Fruit fly (Drosophila melanogaster) whole organism, embryonic: ENCODE measurements around the gene Mical.

Source experiments
- CG11504 ChIP-seq: fragments of 200-800 bp; sonication (Bioruptor generic); optimal IDR thresholded peaks from 3 replicates; lab custom pipeline; 2019; ENCODE audit warnings: missing biosample characterization, mild to moderate bottlenecking, missing genetic modification characterization, moderate library complexity
- CG12071 ChIP-seq: fragments of 200-800 bp; sonication (Bioruptor generic); optimal IDR thresholded peaks from 3 replicates; lab custom pipeline; 2018; ENCODE audit warnings: missing biosample characterization, mild to moderate bottlenecking, missing genetic modification characterization
- CG13424 ChIP-seq: fragments of 200-800 bp; sonication (Bioruptor generic); optimal IDR thresholded peaks from 2 replicates; lab custom pipeline; 2019; ENCODE audit warnings: missing biosample characterization, mild to moderate bottlenecking, missing genetic modification characterization, moderate library complexity
- CG14441 ChIP-seq: fragments of 200-800 bp; sonication (Bioruptor generic); IDR thresholded peaks from 2 replicates; pipeline ENCODE4 v1.3.6; 2022; ENCODE audit warnings: missing biosample characterization, missing genetic modification characterization
- CG15269 ChIP-seq: fragments of 200-800 bp; sonication (Bioruptor generic); optimal IDR thresholded peaks from 2 replicates; lab custom pipeline; 2018; ENCODE audit warnings: missing biosample characterization, mild to moderate bottlenecking, missing genetic modification characterization, moderate library complexity
- CG31365 ChIP-seq: fragments of 200-800 bp; sonication (Bioruptor generic); optimal IDR thresholded peaks from 2 replicates; lab custom pipeline; 2018; ENCODE audit warnings: missing biosample characterization, mild to moderate bottlenecking, missing genetic modification characterization
- CG3163 ChIP-seq: fragments of 200-800 bp; sonication (Bioruptor generic); optimal IDR thresholded peaks from 3 replicates; lab custom pipeline; 2016; ENCODE audit warnings: missing biosample characterization, missing genetic modification characterization
- CG7987 ChIP-seq: fragments of 200-800 bp; sonication (Bioruptor generic); optimal IDR thresholded peaks from 2 replicates; lab custom pipeline; 2018; ENCODE audit warnings: missing biosample characterization, mild to moderate bottlenecking, missing genetic modification characterization, moderate library complexity
- CG8281 ChIP-seq: fragments of 200-800 bp; sonication (Bioruptor generic); optimal IDR thresholded peaks from 2 replicates; lab custom pipeline; 2018; ENCODE audit warnings: missing biosample characterization, mild to moderate bottlenecking, missing genetic modification characterization, moderate library complexity
- D19A ChIP-seq: fragments of 200-800 bp; optimal IDR thresholded peaks from 3 replicates; lab custom pipeline; 2019; ENCODE audit warnings: missing biosample characterization, mild to moderate bottlenecking, missing genetic modification characterization, moderate library complexity
- Dad ChIP-seq: fragments of 200-800 bp; sonication (Bioruptor generic); optimal IDR thresholded peaks from 3 replicates; lab custom pipeline; 2016; ENCODE audit warnings: missing biosample characterization, missing genetic modification characterization
- Dll ChIP-seq: fragments of 200-800 bp; sonication (Bioruptor generic); IDR thresholded peaks from 4 replicates; pipeline ENCODE4 v1.3.6; 2022; ENCODE audit warnings: missing biosample characterization, missing genetic modification characterization; ENCODE audit not compliant: partially characterized antibody
- Fer1 ChIP-seq: fragments of 200-800 bp; sonication (Bioruptor generic); optimal IDR thresholded peaks from 2 replicates; lab custom pipeline; 2017; ENCODE audit warnings: missing biosample characterization, mild to moderate bottlenecking, missing genetic modification characterization
- Hr3 ChIP-seq: fragments of 200-800 bp; sonication (Bioruptor generic); optimal IDR thresholded peaks from 3 replicates; lab custom pipeline; 2016; ENCODE audit warnings: missing biosample characterization, missing genetic modification characterization
- Hr78 ChIP-seq, 2 experiments: fragments of 200-800 bp in 1 of 2; fragments of >200 bp in 1 of 2; sonication (Bioruptor generic) in 1 of 2; optimal IDR thresholded peaks; 2 replicates each; lab custom pipeline; 2017 to 2019; ENCODE audit warnings: missing biosample characterization in 2 of 2, missing genetic modification characterization in 2 of 2, mild to moderate bottlenecking in 1 of 2, moderate library complexity in 1 of 2
- Lhr ChIP-seq: fragments of 200-800 bp; sonication (Bioruptor generic); optimal IDR thresholded peaks from 3 replicates; lab custom pipeline; 2017; ENCODE audit warnings: mild to moderate bottlenecking, missing biosample characterization, missing genetic modification reagents, missing genetic modification characterization
- Med ChIP-seq: fragments of 200-800 bp; sonication (Bioruptor generic); peaks from one replicate; lab custom pipeline; 2016; ENCODE audit warnings: missing biosample characterization, missing genetic modification characterization, mild to moderate bottlenecking, inconsistent platforms, moderate library complexity
- Meics ChIP-seq: fragments of 200-800 bp; sonication (Bioruptor generic); optimal IDR thresholded peaks from 2 replicates; lab custom pipeline; 2017; ENCODE audit warnings: missing biosample characterization, mild to moderate bottlenecking, missing genetic modification characterization
- Mes4 ChIP-seq: fragments of 200-800 bp; sonication (Bioruptor generic); optimal IDR thresholded peaks from 2 replicates; lab custom pipeline; 2016; ENCODE audit warnings: missing biosample characterization, missing genetic modification characterization
- NK7.1 ChIP-seq: fragments of 200-800 bp; sonication (Bioruptor generic); optimal IDR thresholded peaks from 3 replicates; lab custom pipeline; 2016; ENCODE audit warnings: missing biosample characterization, missing genetic modification characterization
- Sry-β ChIP-seq: fragments of 200-800 bp; sonication (Bioruptor generic); optimal IDR thresholded peaks from 2 replicates; lab custom pipeline; 2018; ENCODE audit warnings: missing biosample characterization, mild to moderate bottlenecking, missing genetic modification characterization, moderate library complexity
- Stat92E ChIP-seq, 3 experiments: fragments of >200 bp in 2 of 3; fragments of 200-800 bp in 1 of 3; sonication (Bioruptor generic) in 1 of 3; optimal IDR thresholded peaks; 2 replicates each; lab custom pipeline; 2017 to 2019; ENCODE audit warnings: missing biosample characterization in 3 of 3, missing genetic modification characterization in 3 of 3, mild to moderate bottlenecking in 1 of 3, moderate library complexity in 1 of 3
- Trl ChIP-seq, 3 experiments: fragments of >200 bp in 2 of 3; fragments of 200-800 bp in 1 of 3; sonication (Bioruptor generic) in 1 of 3; optimal IDR thresholded peaks; 2 replicates in 1 of 3; 3 replicates in 2 of 3; lab custom pipeline; 2016 to 2017; ENCODE audit warnings: missing biosample characterization in 1 of 3, missing genetic modification characterization in 1 of 3
- ase ChIP-seq: fragments of 200-800 bp; sonication (Bioruptor generic); IDR thresholded peaks from 3 replicates; pipeline ENCODE4 v1.3.6; 2022; ENCODE audit warnings: missing biosample characterization, missing genetic modification characterization
- chinmo ChIP-seq: fragments of 200-800 bp; sonication (Bioruptor generic); IDR thresholded peaks from 4 replicates; pipeline ENCODE4 v1.3.6; 2022; ENCODE audit warnings: missing biosample characterization, missing genetic modification characterization; ENCODE audit not compliant: partially characterized antibody
- chm ChIP-seq: fragments of 200-800 bp; sonication (Bioruptor generic); IDR thresholded peaks from 2 replicates; pipeline ENCODE4 v1.3.6; 2022; ENCODE audit warnings: missing biosample characterization, missing genetic modification characterization
- chn ChIP-seq: fragments of 200-800 bp; sonication (Bioruptor generic); optimal IDR thresholded peaks from 2 replicates; lab custom pipeline; 2016; ENCODE audit warnings: missing biosample characterization, missing genetic modification characterization
- dmrt99B ChIP-seq: fragments of 200-800 bp; sonication (Bioruptor generic); optimal IDR thresholded peaks from 2 replicates; lab custom pipeline; 2018; ENCODE audit warnings: missing biosample characterization, mild to moderate bottlenecking, missing genetic modification characterization, moderate library complexity
- grn ChIP-seq: fragments of 200-800 bp; sonication (Bioruptor generic); optimal IDR thresholded peaks from 3 replicates; lab custom pipeline; 2017; ENCODE audit warnings: missing biosample characterization, missing genetic modification characterization
- h ChIP-seq: fragments of >200 bp; optimal IDR thresholded peaks from 2 replicates; lab custom pipeline; 2017
- kni ChIP-seq: fragments of 200-800 bp; sonication (Bioruptor generic); optimal IDR thresholded peaks from 3 replicates; lab custom pipeline; 2017; ENCODE audit warnings: mild to moderate bottlenecking, missing biosample characterization, missing genetic modification reagents, missing genetic modification characterization
- knrl ChIP-seq: fragments of 200-800 bp; sonication (Bioruptor generic); IDR thresholded peaks from 3 replicates; pipeline ENCODE4 v1.3.6; 2022; ENCODE audit warnings: missing biosample characterization, missing genetic modification characterization; ENCODE audit not compliant: partially characterized antibody
- luna ChIP-seq: fragments of 200-800 bp; sonication (Bioruptor generic); optimal IDR thresholded peaks from 2 replicates; lab custom pipeline; 2016; ENCODE audit warnings: missing biosample characterization, missing genetic modification characterization
- maf-S ChIP-seq: fragments of 200-800 bp; sonication (Bioruptor generic); optimal IDR thresholded peaks from 2 replicates; lab custom pipeline; 2016; ENCODE audit warnings: missing biosample characterization, missing genetic modification characterization
- nerfin-1 ChIP-seq: fragments of 200-800 bp; sonication (Bioruptor generic); optimal IDR thresholded peaks from 3 replicates; lab custom pipeline; 2019; ENCODE audit warnings: missing biosample characterization, mild to moderate bottlenecking, missing genetic modification characterization, moderate library complexity
- repo ChIP-seq: fragments of 200-800 bp; sonication (Bioruptor generic); optimal IDR thresholded peaks from 2 replicates; lab custom pipeline; 2016; ENCODE audit warnings: missing biosample characterization, missing genetic modification characterization
- ro ChIP-seq: fragments of 200-800 bp; sonication (Bioruptor generic); IDR thresholded peaks from 2 replicates; pipeline ENCODE4 v1.3.6; 2022; ENCODE audit warnings: missing biosample characterization, missing genetic modification characterization
- seq ChIP-seq: fragments of 200-800 bp; sonication (Bioruptor generic); IDR thresholded peaks from 2 replicates; pipeline ENCODE4 v1.3.6; 2022; ENCODE audit warnings: missing biosample characterization, missing genetic modification characterization
- slbo ChIP-seq: fragments of 200-800 bp; sonication (Bioruptor generic); IDR thresholded peaks from 2 replicates; pipeline ENCODE4 v1.3.6; 2022; ENCODE audit warnings: missing biosample characterization, missing genetic modification characterization
- toy ChIP-seq: fragments of 200-800 bp; sonication (Bioruptor generic); IDR thresholded peaks from 2 replicates; pipeline ENCODE4 v1.3.6; 2022; ENCODE audit warnings: missing biosample characterization, missing genetic modification characterization
- trem ChIP-seq: fragments of 200-800 bp; optimal IDR thresholded peaks from 3 replicates; lab custom pipeline; 2019; ENCODE audit warnings: missing biosample characterization, mild to moderate bottlenecking, missing genetic modification characterization, moderate library complexity
- zen ChIP-seq: fragments of 200-800 bp; sonication (Bioruptor generic); optimal IDR thresholded peaks from 3 replicates; lab custom pipeline; 2018; ENCODE audit warnings: missing biosample characterization, mild to moderate bottlenecking, missing genetic modification characterization, moderate library complexity

Gene Mical

DNA sequence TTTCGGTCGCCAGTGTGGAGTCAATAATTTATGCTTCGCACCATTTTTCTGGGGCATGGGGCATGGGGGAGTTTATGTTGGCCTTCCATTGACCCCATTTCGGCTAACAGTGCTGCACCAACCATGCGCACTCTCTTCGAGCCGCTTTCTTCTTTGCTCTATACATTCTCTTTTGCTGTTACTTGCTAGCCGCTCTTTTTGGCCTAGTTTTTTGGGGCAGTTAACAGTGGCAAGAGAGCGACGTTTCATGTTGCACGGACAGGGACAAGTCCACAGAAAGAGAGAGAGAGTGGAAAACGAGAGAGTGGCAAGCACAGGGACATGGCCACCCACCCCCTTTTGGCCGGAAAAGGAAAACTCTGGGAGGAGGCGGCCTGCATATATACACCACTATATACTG is 63.7 kb downstream of the Mical start:
- TF ChIP-seq CG7987 (GFP tag; lab: Kevin White, UChicago): no peak
- TF ChIP-seq Hr78 (GFP tag; optimal IDR thresholded peaks at IDR 0.05; lab: Kevin White, UChicago): no peak
- TF ChIP-seq CG8281 (tag; lab: Kevin White, UChicago): no peak
- no peak for TF ChIP-seq dmrt99B (tag; lab: Kevin White, UChicago)
- TF ChIP-seq NK7.1 (GFP tag; lab: Kevin White, UChicago): no peak
- 0 out of 4 replicates have a peak, but pooled peaks have one; percentile 52 for TF ChIP-seq chinmo (GFP tag; lab: Robert Waterston, UW)
- TF ChIP-seq Fer1 (GFP tag; lab: Kevin White, UChicago): no peak
- no peak for TF ChIP-seq CG12071 (GFP tag; lab: Kevin White, UChicago)
- TF ChIP-seq Dad (GFP tag; lab: Kevin White, UChicago): no peak
- TF ChIP-seq Lhr: no peak
- peak; percentile 73 for TF ChIP-seq CG3163
- TF ChIP-seq CG11504: peak; percentile 10
- TF ChIP-seq Sry-β: no peak
- TF ChIP-seq maf-S (GFP tag; lab: Kevin White, UChicago): no peak
- no peak for TF ChIP-seq luna (GFP tag; lab: Kevin White, UChicago)
- no peak for TF ChIP-seq CG31365 (tag; lab: Kevin White, UChicago)
- TF ChIP-seq CG13424 (tag; lab: Kevin White, UChicago): no peak
- no peak for TF ChIP-seq zen (tag; lab: Kevin White, UChicago)
- TF ChIP-seq h: no peak
- TF ChIP-seq slbo: no peak
- TF ChIP-seq kni (GFP tag; lab: Kevin White, UChicago): peak; percentile 5
- 0 out of 2 replicates have a peak, but pooled peaks have one; percentile 19 for TF ChIP-seq seq (GFP tag; lab: Robert Waterston, UW)
- no peak for TF ChIP-seq toy
- TF ChIP-seq D19A (tag; lab: Kevin White, UChicago): no peak
- TF ChIP-seq chm (GFP tag; lab: Robert Waterston, UW): no peak
- TF ChIP-seq repo: no peak
- TF ChIP-seq grn (GFP tag; lab: Kevin White, UChicago): no peak
- no peak for TF ChIP-seq chn (GFP tag; lab: Kevin White, UChicago)
- 0 out of 4 replicates have a peak, but pooled peaks have one; percentile 9 for TF ChIP-seq Dll (GFP tag; lab: Robert Waterston, UW)
- TF ChIP-seq Med (GFP tag; lab: Kevin White, UChicago): peak; percentile 39
- no peak for TF ChIP-seq ro (GFP tag; lab: Robert Waterston, UW)
- TF ChIP-seq Meics: no peak
- no peak for TF ChIP-seq knrl (GFP tag; lab: Robert Waterston, UW)
- TF ChIP-seq trem (tag; lab: Kevin White, UChicago): no peak
- TF ChIP-seq nerfin-1: no peak
- TF ChIP-seq CG14441: no peak
- no peak for TF ChIP-seq Stat92E (GFP tag; optimal IDR thresholded peaks at IDR 0.05; lab: Kevin White, UChicago)
- TF ChIP-seq Trl (optimal IDR thresholded peaks at IDR 0.05; lab: Kevin White, UChicago): peak in 1 of 2 experiments; percentile 58
- TF ChIP-seq Trl (GFP tag; optimal IDR thresholded peaks at IDR 0.05; lab: Kevin White, UChicago): no peak
- TF ChIP-seq CG15269 (tag; lab: Kevin White, UChicago): no peak
- TF ChIP-seq ase (GFP tag; lab: Robert Waterston, UW): no peak
- no peak for TF ChIP-seq Mes4 (GFP tag; lab: Kevin White, UChicago)
- TF ChIP-seq Hr3 (GFP tag; lab: Kevin White, UChicago): peak; percentile 7
